Fruit fly (Drosophila melanogaster): ENCODE measurements around the gene CG7988.

CG7988 gene

dm6 chr3R:18230229-18230628 lies 9.9 kb downstream of the CG7988 start (continued):
- TF ChIP-seq CG15696 (tag; optimal IDR thresholded peaks at IDR 0.05) (no peak), CG33213 (GFP tag; optimal IDR thresholded peaks at IDR 0.05) (no peak), CG13624 (GFP tag; optimal IDR thresholded peaks at IDR 0.05) (no peak), cwo (GFP tag; optimal IDR thresholded peaks at IDR 0.05) (no peak), Oli (tag; optimal IDR thresholded peaks at IDR 0.05) (no peak), H2.0 (GFP tag; IDR thresholded peaks at IDR 0.05) (no peak), CG10321 (GFP tag; IDR thresholded peaks at IDR 0.05) (no peak), CG7839 (tag; optimal IDR thresholded peaks at IDR 0.05) (no peak), ftz-f1 (GFP tag; optimal IDR thresholded peaks at IDR 0.05) (no peak), amos (GFP tag; IDR thresholded peaks at IDR 0.05; ENCODE audit: partially characterized antibody) (no peak), HLH4C (GFP tag; IDR thresholded peaks at IDR 0.05; ENCODE audit: partially characterized antibody) (0 out of 3 replicates have a peak, but pooled peaks have one; percentile 25), BEAF-32 (GFP tag; optimal IDR thresholded peaks at IDR 0.05) (peak; percentile 41), CG17612 (GFP tag; IDR thresholded peaks at IDR 0.05) (no peak), CG6791 (GFP tag; IDR thresholded peaks at IDR 0.05; ENCODE audit: partially characterized antibody) (0 out of 3 replicates have a peak, but pooled peaks have one; percentile 27), Nf-YA (GFP tag; IDR thresholded peaks at IDR 0.05) (no peak), ewg (GFP tag; optimal IDR thresholded peaks at IDR 0.05) (no peak), sug (tag; optimal IDR thresholded peaks at IDR 0.05) (no peak), Dref (GFP tag; IDR thresholded peaks at IDR 0.05) (peak; percentile 46; the same call in 1 of the 2 replicates), dmrt99B (tag; optimal IDR thresholded peaks at IDR 0.05) (no peak)

dm6 chr3R:18232187-18232586 lies 11.9 kb downstream of the CG7988 start:
- TF ChIP-seq CG32767 (GFP tag; IDR thresholded peaks at IDR 0.05) (no peak), D19A (tag; optimal IDR thresholded peaks at IDR 0.05) (no peak), CG10209 (GFP tag; optimal IDR thresholded peaks at IDR 0.05) (no peak), phol (tag; optimal IDR thresholded peaks at IDR 0.05) (peak; percentile 70), Dll (GFP tag; IDR thresholded peaks at IDR 0.05; ENCODE audit: partially characterized antibody) (no peak), gcm (GFP tag; optimal IDR thresholded peaks at IDR 0.05) (peak; percentile 48), aop (GFP tag; IDR thresholded peaks at IDR 0.05) (no peak), cg (GFP tag; optimal IDR thresholded peaks at IDR 0.05) (peak; percentile 22), sens (GFP tag) (peak; percentile 16), CG17802 (tag; optimal IDR thresholded peaks at IDR 0.05) (peak; percentile 92)

dm6 chr3R:18234699-18235257 lies 14.5 kb downstream of the CG7988 start:
- TF ChIP-seq CG5180 (GFP tag; optimal IDR thresholded peaks at IDR 0.05) (peak; percentile 86), HLHmδ (GFP tag; optimal IDR thresholded peaks at IDR 0.05) (peak; percentile 11), D (optimal IDR thresholded peaks at IDR 0.05) (peak; percentile 46), D (GFP tag; optimal IDR thresholded peaks at IDR 0.05) (no peak), pros (GFP tag; optimal IDR thresholded peaks at IDR 0.05) (peak; percentile 81), CG6791 (GFP tag; IDR thresholded peaks at IDR 0.05; ENCODE audit: partially characterized antibody) (no peak), gcm (GFP tag; optimal IDR thresholded peaks at IDR 0.05) (peak; percentile 72), Ets65A (GFP tag) (peak; percentile 66), insv (GFP tag; optimal IDR thresholded peaks at IDR 0.05) (peak in 1 of 2 experiments; percentile 84), tll (GFP tag; optimal IDR thresholded peaks at IDR 0.05) (peak in 1 of 2 experiments; percentile 29), CG9215 (GFP tag; IDR thresholded peaks at IDR 0.05) (no peak), jing (GFP tag; optimal IDR thresholded peaks at IDR 0.05) (no peak), Asciz (GFP tag; optimal IDR thresholded peaks at IDR 0.05) (no peak), nerfin-1 (tag; optimal IDR thresholded peaks at IDR 0.05) (peak; percentile 97)

Data from whole organism, embryonic.